Worm (Caenorhabditis elegans) whole organism, L4 larva: ENCODE data around the gene gpa-6.

Experiments used
- D1046.2 ChIP-seq: fragments of 200-800 bp; sonication (Bioruptor generic); IDR thresholded peaks from 2 replicates; pipeline ENCODE4 v1.3.6; 2022; ENCODE audit warnings: missing genetic modification characterization, missing compliant biosample characterization
- F44E2.7 ChIP-seq: fragments of 200-800 bp; sonication (Bioruptor generic); IDR thresholded peaks from 2 replicates; pipeline ENCODE4 v2.1.2; 2022; ENCODE audit warnings: missing genetic modification characterization, missing compliant biosample characterization
- F49E8.2 ChIP-seq: sonication (generic microtip); optimal IDR thresholded peaks from 2 replicates; lab custom pipeline; 2016; ENCODE audit warnings: missing compliant biosample characterization, mild to moderate bottlenecking, missing genetic modification characterization, borderline replicate concordance
- Y105C5A.15 ChIP-seq: fragments of 200-800 bp; sonication (Bioruptor generic); IDR thresholded peaks from 2 replicates; pipeline ENCODE4 v1.3.6; 2022; ENCODE audit warnings: missing genetic modification characterization, missing compliant biosample characterization
- Y5F2A.4 ChIP-seq: fragments of 200-800 bp; sonication (Bioruptor generic); optimal IDR thresholded peaks from 2 replicates; lab custom pipeline; 2018; ENCODE audit warnings: mild to moderate bottlenecking, missing genetic modification characterization, missing compliant biosample characterization
- Y75B8A.6 ChIP-seq: fragments of 200-800 bp; sonication (Bioruptor generic); IDR thresholded peaks from 2 replicates; pipeline ENCODE4 v1.3.6; 2022; ENCODE audit warnings: missing genetic modification reagents, missing genetic modification characterization, missing compliant biosample characterization
- arid-1 ChIP-seq: fragments of 200-800 bp; sonication (Bioruptor generic); conservative IDR thresholded peaks from 2 replicates; pipeline ENCODE4 v1.3.6; 2022; ENCODE audit warnings: missing genetic modification reagents, missing genetic modification characterization, missing compliant biosample characterization
- attf-4 ChIP-seq: sonication (generic microtip); optimal IDR thresholded peaks from 3 replicates; lab custom pipeline; 2017; ENCODE audit warnings: missing biosample characterization, missing genetic modification characterization
- ceh-20 ChIP-seq: fragments of 200-800 bp; sonication (Bioruptor generic); IDR thresholded peaks from 2 replicates; pipeline ENCODE4 v1.3.6; 2022; ENCODE audit warnings: missing genetic modification reagents, missing genetic modification characterization, missing compliant biosample characterization
- ceh-44 ChIP-seq: fragments of 200-800 bp; sonication (Bioruptor generic); IDR thresholded peaks from 2 replicates; pipeline ENCODE4 v1.3.6; 2022; ENCODE audit warnings: missing genetic modification reagents, missing genetic modification characterization, missing compliant biosample characterization
- ctbp-1 ChIP-seq: fragments of 200-800 bp; sonication (Bioruptor generic); IDR thresholded peaks from 2 replicates; pipeline ENCODE4 v1.3.6; 2022; ENCODE audit warnings: missing genetic modification reagents, missing genetic modification characterization, missing compliant biosample characterization
- daf-19 ChIP-seq: fragments of 200-800 bp; sonication (Bioruptor generic); conservative IDR thresholded peaks from 2 replicates; pipeline ENCODE4 v1.3.6; 2022; ENCODE audit warnings: missing genetic modification characterization, missing compliant biosample characterization
- dmd-6 ChIP-seq: fragments of 200-800 bp; sonication (Bioruptor generic); IDR thresholded peaks from 2 replicates; pipeline ENCODE4 v1.3.6; 2022; ENCODE audit warnings: missing genetic modification reagents, missing genetic modification characterization, missing compliant biosample characterization
- duxl-1 ChIP-seq: sonication (generic microtip); optimal IDR thresholded peaks from 2 replicates; lab custom pipeline; 2016; ENCODE audit warnings: mild to moderate bottlenecking, missing genetic modification characterization, moderate library complexity, missing compliant biosample characterization; ENCODE audit not compliant: poor library complexity
- dve-1 ChIP-seq: sonication (generic microtip); optimal IDR thresholded peaks from 2 replicates; lab custom pipeline; 2017; ENCODE audit warnings: antibody characterized with exemption, mild to moderate bottlenecking, missing genetic modification characterization, missing compliant biosample characterization; ENCODE audit not compliant: insufficient read depth
- fos-1 ChIP-seq: fragments of 150-350 bp; optimal IDR thresholded peaks from 2 replicates; lab custom pipeline; 2014; ENCODE audit warnings: missing biosample characterization, missing genetic modification characterization
- hmg-1.1 ChIP-seq: fragments of 200-800 bp; sonication (Bioruptor generic); IDR thresholded peaks from 2 replicates; pipeline ENCODE4 v1.3.6; 2022; ENCODE audit warnings: missing genetic modification reagents, missing genetic modification characterization, missing compliant biosample characterization
- lin-1 ChIP-seq: fragments of 200-800 bp; sonication (Bioruptor generic); IDR thresholded peaks from 2 replicates; pipeline ENCODE4 v1.3.6; 2022; ENCODE audit warnings: missing genetic modification reagents, missing genetic modification characterization, missing compliant biosample characterization
- lin-29 ChIP-seq: fragments of 200-800 bp; sonication (Bioruptor generic); IDR thresholded peaks from 2 replicates; pipeline ENCODE4 v1.3.6; 2022; ENCODE audit warnings: missing genetic modification reagents, missing genetic modification characterization, missing compliant biosample characterization
- lin-39 ChIP-seq: fragments of 150-350 bp; optimal IDR thresholded peaks from 2 replicates; lab custom pipeline; 2014; ENCODE audit warnings: missing biosample characterization, missing genetic modification reagents, missing genetic modification characterization
- lsy-2 ChIP-seq, 2 experiments: fragments of 150-350 bp in 1 of 2; sonication (generic microtip) in 1 of 2; optimal IDR thresholded peaks; 2 replicates each; lab custom pipeline; 2014 to 2017; ENCODE audit warnings: missing biosample characterization in 2 of 2, missing genetic modification characterization in 2 of 2
- madf-9 ChIP-seq: fragments of 200-800 bp; sonication (Bioruptor generic); conservative IDR thresholded peaks from 2 replicates; pipeline ENCODE4 v1.3.6; 2022; ENCODE audit warnings: missing genetic modification reagents, missing genetic modification characterization, missing compliant biosample characterization
- mxl-3 ChIP-seq: fragments of 200-800 bp; sonication (Bioruptor generic); optimal IDR thresholded peaks from 2 replicates; lab custom pipeline; 2018; ENCODE audit warnings: mild to moderate bottlenecking, missing genetic modification characterization, missing compliant biosample characterization
- nhr-10 ChIP-seq: fragments of 150-350 bp; optimal IDR thresholded peaks from 2 replicates; lab custom pipeline; 2014; ENCODE audit warnings: missing biosample characterization, missing genetic modification characterization
- nhr-102 ChIP-seq: sonication (generic microtip); optimal IDR thresholded peaks from 2 replicates; lab custom pipeline; 2016; ENCODE audit warnings: mild to moderate bottlenecking, missing genetic modification characterization, moderate library complexity, missing compliant biosample characterization
- nhr-11 ChIP-seq: fragments of 150-350 bp; optimal IDR thresholded peaks from 2 replicates; lab custom pipeline; 2014; ENCODE audit warnings: missing biosample characterization, missing genetic modification characterization
- nhr-25 ChIP-seq: sonication (generic microtip); optimal IDR thresholded peaks from 2 replicates; lab custom pipeline; 2017; ENCODE audit warnings: missing genetic modification characterization, mild to moderate bottlenecking, missing compliant biosample characterization, antibody characterized with exemption, moderate library complexity, borderline replicate concordance; ENCODE audit not compliant: insufficient read depth
- nhr-42 ChIP-seq: fragments of 200-800 bp; sonication (Bioruptor generic); IDR thresholded peaks from 2 replicates; pipeline ENCODE4 v1.3.6; 2022; ENCODE audit warnings: missing genetic modification characterization, missing compliant biosample characterization
- nhr-6 ChIP-seq: fragments of 150-350 bp; optimal IDR thresholded peaks from 2 replicates; lab custom pipeline; 2014; ENCODE audit warnings: missing biosample characterization, missing genetic modification characterization
- nhr-76 ChIP-seq: fragments of 150-350 bp; optimal IDR thresholded peaks from 2 replicates; lab custom pipeline; 2014; ENCODE audit warnings: missing biosample characterization, missing genetic modification characterization
- nhr-77 ChIP-seq: fragments of 150-350 bp; optimal IDR thresholded peaks from 2 replicates; lab custom pipeline; 2014; ENCODE audit warnings: missing biosample characterization, missing genetic modification characterization
- pqm-1 ChIP-seq: sonication (generic microtip); optimal IDR thresholded peaks from 2 replicates; lab custom pipeline; 2017; ENCODE audit warnings: missing biosample characterization, missing genetic modification characterization
- rbr-2 ChIP-seq: sonication (generic microtip); optimal IDR thresholded peaks from 2 replicates; lab custom pipeline; 2016; ENCODE audit warnings: missing genotype, missing genetic modification characterization, missing compliant biosample characterization
- sdz-12 ChIP-seq: fragments of 200-800 bp; sonication (Bioruptor generic); optimal IDR thresholded peaks from 2 replicates; lab custom pipeline; 2018; ENCODE audit warnings: mild to moderate bottlenecking, missing genetic modification characterization, missing compliant biosample characterization
- set-16 ChIP-seq: fragments of 200-800 bp; sonication (Bioruptor generic); IDR thresholded peaks from 2 replicates; pipeline ENCODE4 v1.3.6; 2022; ENCODE audit warnings: missing genetic modification reagents, missing genetic modification characterization, missing compliant biosample characterization
- skn-1 ChIP-seq: fragments of 150-350 bp; optimal IDR thresholded peaks from 2 replicates; lab custom pipeline; 2014; ENCODE audit warnings: missing biosample characterization, missing genetic modification characterization
- snpc-1.2 ChIP-seq: fragments of 200-800 bp; sonication (Bioruptor generic); IDR thresholded peaks from 2 replicates; pipeline ENCODE4 v1.3.6; 2022; ENCODE audit warnings: missing genetic modification reagents, missing genetic modification characterization, missing compliant biosample characterization
- spr-3 ChIP-seq: fragments of 200-800 bp; sonication (Bioruptor generic); optimal IDR thresholded peaks from 2 replicates; lab custom pipeline; 2018; ENCODE audit warnings: mild to moderate bottlenecking, missing genetic modification characterization, missing compliant biosample characterization
- tra-1 ChIP-seq: fragments of 200-800 bp; sonication (Bioruptor generic); IDR thresholded peaks from 2 replicates; pipeline ENCODE4 v1.3.6; 2022; ENCODE audit warnings: missing genetic modification reagents, missing genetic modification characterization, missing compliant biosample characterization
- unc-130 ChIP-seq: sonication (generic microtip); optimal IDR thresholded peaks from 2 replicates; lab custom pipeline; 2016; ENCODE audit warnings: missing genetic modification reagents, missing genetic modification characterization, missing compliant biosample characterization
- vab-7 ChIP-seq: fragments of 200-800 bp; sonication (Bioruptor generic); IDR thresholded peaks from 2 replicates; pipeline ENCODE4 v1.3.6; 2022; ENCODE audit warnings: missing genetic modification reagents, missing genetic modification characterization, missing compliant biosample characterization
- zfp-2 ChIP-seq: sonication (generic microtip); optimal IDR thresholded peaks from 2 replicates; lab custom pipeline; 2016; ENCODE audit warnings: mild to moderate bottlenecking, missing genetic modification characterization, missing compliant biosample characterization
- zip-11 ChIP-seq: fragments of 200-800 bp; sonication (Bioruptor generic); IDR thresholded peaks from 2 replicates; pipeline ENCODE4 v1.3.6; 2022; ENCODE audit warnings: missing genetic modification characterization, missing compliant biosample characterization
- zip-2 ChIP-seq: fragments of 150-350 bp; optimal IDR thresholded peaks from 2 replicates; lab custom pipeline; 2014; ENCODE audit warnings: missing biosample characterization, missing genetic modification characterization

Gene gpa-6

ce11 chrX:13143762-13144732 lies 47.0 kb upstream of the gpa-6 start (continued):
- TF ChIP-seq zip-2 (tag; lab: Kevin White, UChicago), result peak; percentile 23
- no peak for TF ChIP-seq F49E8.2 (tag; lab: Kevin White, UChicago)
- TF ChIP-seq ctbp-1 (GFP tag; lab: Robert Waterston, UW), result peak; percentile 80
- TF ChIP-seq nhr-42 (GFP tag; lab: Robert Waterston, UW), result 0 out of 2 replicates have a peak, but pooled peaks have one; percentile 55
- no peak for TF ChIP-seq ceh-44 (GFP tag; lab: Robert Waterston, UW)
- TF ChIP-seq skn-1 (tag; lab: Kevin White, UChicago), result no peak
- peak; percentile 91 for TF ChIP-seq mxl-3
- peak; percentile 66 for TF ChIP-seq dve-1 (tag; lab: Kevin White, UChicago)
- TF ChIP-seq sdz-12 (GFP tag; lab: Kevin White, UChicago), result no peak
- TF ChIP-seq nhr-10, result peak; percentile 76
- TF ChIP-seq attf-4 (tag; lab: Kevin White, UChicago), result no peak
- peak; percentile 87 for TF ChIP-seq nhr-11 (tag; lab: Kevin White, UChicago)
- no peak for TF ChIP-seq Y105C5A.15 (GFP tag; lab: Robert Waterston, UW)
- TF ChIP-seq rbr-2 (tag; lab: Kevin White, UChicago), result peak; percentile 84
- TF ChIP-seq tra-1 (GFP tag; lab: Robert Waterston, UW), result 0 out of 2 replicates have a peak, but pooled peaks have one; percentile 61
- peak; percentile 33 for TF ChIP-seq pqm-1 (tag; lab: Kevin White, UChicago)

- TF ChIP-seq lin-39, result peak; percentile 77
- peak; percentile 31 for TF ChIP-seq nhr-6 (tag; lab: Kevin White, UChicago)
- no peak; the same call in 1 of the 2 replicates for TF ChIP-seq lin-29
- peak; percentile 85; the same call in 1 of the 2 replicates for TF ChIP-seq nhr-42 (GFP tag; lab: Robert Waterston, UW)
- TF ChIP-seq duxl-1 (tag; lab: Kevin White, UChicago), result peak; percentile 57
- TF ChIP-seq D1046.2 (GFP tag; lab: Robert Waterston, UW), result no peak
- no peak for TF ChIP-seq Y105C5A.15 (GFP tag; lab: Robert Waterston, UW)
- peak; percentile 96 for TF ChIP-seq dmd-6 (GFP tag; lab: Robert Waterston, UW)
- TF ChIP-seq zfp-2 (tag; lab: Kevin White, UChicago), result peak; percentile 69
- peak; percentile 86 for TF ChIP-seq nhr-77 (tag; lab: Kevin White, UChicago)
- TF ChIP-seq lsy-2 (tag; optimal IDR thresholded peaks at IDR 0.05; lab: Kevin White, UChicago), result peak; percentile 87 to 91
- peak; percentile 93 for TF ChIP-seq ceh-20
- no peak for TF ChIP-seq Y75B8A.6 (GFP tag; lab: Robert Waterston, UW)
- TF ChIP-seq zip-11 (GFP tag; lab: Robert Waterston, UW), result no peak
- TF ChIP-seq daf-19 (GFP tag; lab: Robert Waterston, UW), result peak; percentile 63; the same call in 1 of the 2 replicates
- TF ChIP-seq fos-1 (tag; lab: Kevin White, UChicago), result peak; percentile 6
- peak; percentile 79 for TF ChIP-seq nhr-25 (tag; lab: Kevin White, UChicago)
- 0 out of 2 replicates have a peak, but pooled peaks have one; percentile 22 for TF ChIP-seq F44E2.7
- TF ChIP-seq nhr-76 (tag; lab: Kevin White, UChicago), result peak; percentile 27
- peak; percentile 61 for TF ChIP-seq arid-1
- no peak; the same call in none of the 2 replicates for TF ChIP-seq vab-7 (GFP tag; lab: Robert Waterston, UW)
- TF ChIP-seq madf-9 (GFP tag; lab: Robert Waterston, UW), result peak; percentile 89
- no peak for TF ChIP-seq unc-130
- TF ChIP-seq Y5F2A.4, result peak; percentile 46
- TF ChIP-seq snpc-1.2 (GFP tag; lab: Robert Waterston, UW), result no peak
- TF ChIP-seq set-16 (GFP tag; lab: Robert Waterston, UW), result peak; percentile 99
- TF ChIP-seq dve-1 (tag; lab: Kevin White, UChicago), result peak; percentile 93
- TF ChIP-seq tra-1 (GFP tag; lab: Robert Waterston, UW), result peak; percentile 89
- peak; percentile 82 for TF ChIP-seq spr-3 (GFP tag; lab: Kevin White, UChicago)
- peak; percentile 82 for TF ChIP-seq lin-1
- TF ChIP-seq nhr-10, result peak; percentile 91
- peak; percentile 90 for TF ChIP-seq mxl-3
- TF ChIP-seq hmg-1.1 (GFP tag; lab: Robert Waterston, UW), result peak; percentile 96
- TF ChIP-seq nhr-102 (tag; lab: Kevin White, UChicago), result peak; percentile 84
Observed at ce11 chrX:13144975-13145618, 45.9 kb upstream of the gpa-6 start.
